Fruit fly (Drosophila melanogaster) whole organism, embryonic: ENCODE results near the gene CG8300.

ENCODE experiments used
- CG10147 ChIP-seq: fragments of 200-800 bp; sonication (Bioruptor generic); optimal IDR thresholded peaks from 2 replicates; lab custom pipeline; 2019; ENCODE audit warnings: missing biosample characterization, mild to moderate bottlenecking, missing genetic modification characterization, moderate library complexity
- CG14050 ChIP-seq: fragments of 200-800 bp; sonication (Bioruptor generic); IDR thresholded peaks from 3 replicates; pipeline ENCODE4 v1.3.6; 2022; ENCODE audit warnings: missing biosample characterization, missing genetic modification characterization
- CG1529 ChIP-seq: fragments of 200-800 bp; sonication (Bioruptor generic); optimal IDR thresholded peaks from 3 replicates; lab custom pipeline; 2018; ENCODE audit warnings: missing biosample characterization, missing genetic modification characterization
- CG16779 ChIP-seq: fragments of 200-800 bp; sonication (Bioruptor generic); IDR thresholded peaks from 2 replicates; pipeline ENCODE4 v1.3.6; 2022; ENCODE audit warnings: missing biosample characterization, missing genetic modification characterization
- CG17361 ChIP-seq: fragments of 200-800 bp; sonication (Bioruptor generic); IDR thresholded peaks from 3 replicates; pipeline ENCODE4 v1.3.6; 2022; ENCODE audit warnings: missing biosample characterization, missing genetic modification characterization
- CG17802 ChIP-seq: fragments of 200-800 bp; sonication (Bioruptor generic); optimal IDR thresholded peaks from 2 replicates; lab custom pipeline; 2018; ENCODE audit warnings: missing biosample characterization, mild to moderate bottlenecking, missing genetic modification characterization, moderate library complexity
- CG2120 ChIP-seq: fragments of 200-800 bp; sonication (Bioruptor generic); optimal IDR thresholded peaks from 3 replicates; lab custom pipeline; 2016; ENCODE audit warnings: missing biosample characterization, missing genetic modification characterization
- CG2712 ChIP-seq: fragments of 200-800 bp; optimal IDR thresholded peaks from 3 replicates; lab custom pipeline; 2019; ENCODE audit warnings: missing biosample characterization, mild to moderate bottlenecking, missing genetic modification characterization, moderate library complexity
- CG30403 ChIP-seq: fragments of 200-800 bp; sonication (Bioruptor generic); optimal IDR thresholded peaks from 3 replicates; lab custom pipeline; 2016; ENCODE audit warnings: missing biosample characterization, missing genetic modification characterization
- CG32532 ChIP-seq: fragments of 200-800 bp; sonication (Bioruptor generic); IDR thresholded peaks from 2 replicates; pipeline ENCODE4 v1.3.6; 2022; ENCODE audit warnings: missing biosample characterization, missing genetic modification characterization
- CG34224 ChIP-seq: fragments of 200-800 bp; sonication (Bioruptor generic); IDR thresholded peaks from 3 replicates; pipeline ENCODE4 v1.3.6; 2022; ENCODE audit warnings: missing biosample characterization, missing genetic modification characterization; ENCODE audit not compliant: partially characterized antibody
- CG34422 ChIP-seq: fragments of 200-800 bp; sonication (Bioruptor generic); IDR thresholded peaks from 3 replicates; pipeline ENCODE4 v1.3.6; 2022; ENCODE audit warnings: missing biosample characterization, missing genetic modification characterization
- CG5245 ChIP-seq: fragments of 200-800 bp; sonication (Bioruptor generic); optimal IDR thresholded peaks from 3 replicates; lab custom pipeline; 2016; ENCODE audit warnings: missing biosample characterization, missing genetic modification characterization
- CG6175 ChIP-seq: fragments of 200-800 bp; sonication (Bioruptor generic); IDR thresholded peaks from 3 replicates; pipeline ENCODE4 v1.3.6; 2022; ENCODE audit warnings: missing biosample characterization, missing genetic modification characterization
- CG6272 ChIP-seq: fragments of 200-800 bp; sonication (Bioruptor generic); IDR thresholded peaks from 2 replicates; pipeline ENCODE4 v1.3.6; 2022; ENCODE audit warnings: missing biosample characterization, missing genetic modification characterization
- CG6689 ChIP-seq: fragments of 200-800 bp; sonication (Bioruptor generic); IDR thresholded peaks from 2 replicates; pipeline ENCODE4 v1.3.6; 2022; ENCODE audit warnings: missing biosample characterization, missing genetic modification characterization
- CG9932 ChIP-seq: fragments of 200-800 bp; sonication (Bioruptor generic); IDR thresholded peaks from 2 replicates; pipeline ENCODE4 v1.3.6; 2022; ENCODE audit warnings: missing biosample characterization, missing genetic modification characterization
- CHES-1-like ChIP-seq: fragments of 200-800 bp; sonication (Bioruptor generic); optimal IDR thresholded peaks from 2 replicates; lab custom pipeline; 2016; ENCODE audit warnings: missing biosample characterization, missing genetic modification characterization
- D19B ChIP-seq: fragments of 200-800 bp; sonication (Bioruptor generic); optimal IDR thresholded peaks from 2 replicates; lab custom pipeline; 2017; ENCODE audit warnings: missing biosample characterization, mild to moderate bottlenecking, missing genetic modification characterization
- Dad ChIP-seq: fragments of 200-800 bp; sonication (Bioruptor generic); optimal IDR thresholded peaks from 3 replicates; lab custom pipeline; 2016; ENCODE audit warnings: missing biosample characterization, missing genetic modification characterization
- Deaf1 ChIP-seq: fragments of 200-800 bp; optimal IDR thresholded peaks from 3 replicates; lab custom pipeline; 2019; ENCODE audit warnings: missing biosample characterization, mild to moderate bottlenecking, missing genetic modification characterization, moderate library complexity
- Doc2 ChIP-seq: fragments of 200-800 bp; sonication (Bioruptor generic); IDR thresholded peaks from 2 replicates; pipeline ENCODE4 v1.3.6; 2022; ENCODE audit warnings: missing biosample characterization, missing genetic modification characterization
- HLH3B ChIP-seq: fragments of 200-800 bp; sonication (Bioruptor generic); IDR thresholded peaks from 2 replicates; pipeline ENCODE4 v1.3.6; 2022; ENCODE audit warnings: missing biosample characterization, missing genetic modification characterization
- HLH54F ChIP-seq: fragments of 200-800 bp; sonication (Bioruptor generic); optimal IDR thresholded peaks from 3 replicates; lab custom pipeline; 2016; ENCODE audit warnings: missing biosample characterization, missing genetic modification characterization
- HmgZ ChIP-seq: fragments of 200-800 bp; sonication (Bioruptor generic); optimal IDR thresholded peaks from 2 replicates; lab custom pipeline; 2018; ENCODE audit warnings: missing biosample characterization, mild to moderate bottlenecking, missing genetic modification characterization
- Myb ChIP-seq: fragments of 200-800 bp; sonication (Bioruptor generic); optimal IDR thresholded peaks from 2 replicates; lab custom pipeline; 2016; ENCODE audit warnings: missing biosample characterization, missing genetic modification characterization
- NFAT ChIP-seq: fragments of 200-800 bp; sonication (Bioruptor generic); IDR thresholded peaks from 2 replicates; pipeline ENCODE4 v1.3.6; 2022; ENCODE audit warnings: missing biosample characterization, missing genetic modification characterization
- NfI ChIP-seq: fragments of 200-800 bp; sonication (Bioruptor generic); optimal IDR thresholded peaks from 3 replicates; lab custom pipeline; 2018; ENCODE audit warnings: missing biosample characterization, mild to moderate bottlenecking, missing genetic modification characterization, moderate library complexity
- Oaz ChIP-seq: fragments of 200-800 bp; sonication (Bioruptor generic); IDR thresholded peaks from 2 replicates; pipeline ENCODE4 v1.3.6; 2022; ENCODE audit warnings: missing biosample characterization, missing genetic modification characterization
- Ptx1 ChIP-seq: fragments of 200-800 bp; sonication (Bioruptor generic); IDR thresholded peaks from 2 replicates; pipeline ENCODE4 v1.3.6; 2022; ENCODE audit warnings: missing biosample characterization, missing genetic modification characterization
- Taf1 ChIP-seq: fragments of 200-800 bp; sonication (Bioruptor generic); IDR thresholded peaks from 2 replicates; pipeline ENCODE4 v1.3.6; 2022; ENCODE audit warnings: missing biosample characterization, missing genetic modification characterization
- Trl ChIP-seq, 3 experiments: fragments of >200 bp in 2 of 3; fragments of 200-800 bp in 1 of 3; sonication (Bioruptor generic) in 1 of 3; optimal IDR thresholded peaks; 2 replicates in 1 of 3; 3 replicates in 2 of 3; lab custom pipeline; 2016 to 2017; ENCODE audit warnings: missing biosample characterization in 1 of 3, missing genetic modification characterization in 1 of 3
- amos ChIP-seq: fragments of 200-800 bp; sonication (Bioruptor generic); IDR thresholded peaks from 2 replicates; pipeline ENCODE4 v1.3.6; 2022; ENCODE audit warnings: missing biosample characterization, missing genetic modification characterization; ENCODE audit not compliant: partially characterized antibody
- corto ChIP-seq: fragments of 200-800 bp; sonication (Bioruptor generic); optimal IDR thresholded peaks from 2 replicates; lab custom pipeline; 2016; ENCODE audit warnings: missing biosample characterization, mild to moderate bottlenecking, missing genetic modification characterization, moderate library complexity
- croc ChIP-seq: fragments of 200-800 bp; sonication (Bioruptor generic); conservative IDR thresholded peaks from 3 replicates; pipeline ENCODE4 v1.3.6; 2022; ENCODE audit warnings: missing biosample characterization, missing genetic modification characterization
- en ChIP-seq: fragments of 200-800 bp; sonication (Bioruptor generic); optimal IDR thresholded peaks from 2 replicates; lab custom pipeline; 2016; ENCODE audit warnings: missing biosample characterization, missing genetic modification characterization
- esg ChIP-seq: fragments of 200-800 bp; sonication (Bioruptor generic); conservative IDR thresholded peaks from 2 replicates; pipeline ENCODE4 v1.3.6; 2022; ENCODE audit warnings: missing biosample characterization, missing genetic modification characterization
- eyg ChIP-seq: fragments of 200-800 bp; sonication (Bioruptor generic); optimal IDR thresholded peaks from 3 replicates; lab custom pipeline; 2016; ENCODE audit warnings: missing biosample characterization, missing genetic modification characterization
- gsb ChIP-seq: fragments of 200-800 bp; sonication (Bioruptor generic); IDR thresholded peaks from 2 replicates; pipeline ENCODE4 v1.3.6; 2022; ENCODE audit warnings: missing biosample characterization, missing genetic modification characterization
- hbn ChIP-seq: fragments of 200-800 bp; sonication (Bioruptor generic); IDR thresholded peaks from 2 replicates; pipeline ENCODE4 v1.3.6; 2022; ENCODE audit warnings: missing biosample characterization, missing genetic modification characterization; ENCODE audit not compliant: partially characterized antibody
- hkb ChIP-seq, 2 experiments: fragments of 200-800 bp in 1 of 2; fragments of >200 bp in 1 of 2; sonication (Bioruptor generic) in 1 of 2; IDR thresholded peaks in 1 of 2; optimal IDR thresholded peaks in 1 of 2; 2 replicates each; pipeline versions ENCODE4 v1.3.6 to Lab custom; 2017 to 2022; ENCODE audit warnings: missing biosample characterization in 1 of 2, missing genetic modification characterization in 1 of 2
- lilli ChIP-seq: fragments of 200-800 bp; sonication (Bioruptor generic); optimal IDR thresholded peaks from 3 replicates; lab custom pipeline; 2016; ENCODE audit warnings: missing biosample characterization, missing genetic modification characterization
- mam ChIP-seq: fragments of 200-800 bp; sonication (Bioruptor generic); optimal IDR thresholded peaks from 3 replicates; lab custom pipeline; 2016; ENCODE audit warnings: missing biosample characterization, missing genetic modification characterization
- nau ChIP-seq: fragments of 200-800 bp; sonication (Bioruptor generic); optimal IDR thresholded peaks from 3 replicates; lab custom pipeline; 2017; ENCODE audit warnings: missing biosample characterization, mild to moderate bottlenecking, missing genetic modification characterization, missing genetic modification reagents
- pb ChIP-seq: fragments of 200-800 bp; sonication (Bioruptor generic); optimal IDR thresholded peaks from 3 replicates; lab custom pipeline; 2016; ENCODE audit warnings: missing biosample characterization, missing genetic modification characterization
- rib ChIP-seq: fragments of 200-800 bp; sonication (Bioruptor generic); IDR thresholded peaks from 2 replicates; pipeline ENCODE4 v1.3.6; 2022; ENCODE audit warnings: missing biosample characterization, missing genetic modification characterization
- seq ChIP-seq: fragments of 200-800 bp; sonication (Bioruptor generic); IDR thresholded peaks from 2 replicates; pipeline ENCODE4 v1.3.6; 2022; ENCODE audit warnings: missing biosample characterization, missing genetic modification characterization
- ssp ChIP-seq: fragments of 200-800 bp; sonication (Bioruptor generic); IDR thresholded peaks from 2 replicates; pipeline ENCODE4 v1.3.6; 2022; ENCODE audit warnings: missing biosample characterization, missing genetic modification characterization
- tx ChIP-seq: fragments of 200-800 bp; sonication (Bioruptor generic); optimal IDR thresholded peaks from 2 replicates; lab custom pipeline; 2016; ENCODE audit warnings: missing biosample characterization, missing genetic modification characterization
- vfl ChIP-seq: fragments of 200-800 bp; sonication (Bioruptor generic); optimal IDR thresholded peaks from 2 replicates; lab custom pipeline; 2016; ENCODE audit warnings: missing biosample characterization, missing genetic modification characterization

CG8300 gene

dm6 chrX:7095292-7095911 lies 9.3 kb upstream of the CG8300 start (continued):
- peak; percentile 77 for TF ChIP-seq CG5245 (GFP tag; lab: Kevin White, UChicago)
- TF ChIP-seq CG34422, result peak; percentile 73
- peak; percentile 52 for TF ChIP-seq Myb (GFP tag; lab: Kevin White, UChicago)
- TF ChIP-seq Doc2 (GFP tag; lab: Robert Waterston, UW), result no peak
- TF ChIP-seq eyg (GFP tag; lab: Kevin White, UChicago), result peak; percentile 52
- TF ChIP-seq CG6272 (GFP tag; lab: Robert Waterston, UW), result peak; percentile 41; the same call in 1 of the 2 replicates
- no peak for TF ChIP-seq amos (GFP tag; lab: Robert Waterston, UW)
- TF ChIP-seq Oaz (GFP tag; lab: Robert Waterston, UW), result peak; percentile 62
- peak; percentile 46 for TF ChIP-seq Dad (GFP tag; lab: Kevin White, UChicago)
- TF ChIP-seq CHES-1-like, result peak; percentile 45
- TF ChIP-seq Taf1 (GFP tag; lab: Robert Waterston, UW), result peak; percentile 25; the same call in 1 of the 2 replicates
- peak; percentile 59 for TF ChIP-seq tx
- TF ChIP-seq CG32532 (GFP tag; lab: Robert Waterston, UW), result peak; percentile 64; the same call in 1 of the 2 replicates
- peak; percentile 62 for TF ChIP-seq CG17361 (GFP tag; lab: Robert Waterston, UW)
- peak; percentile 40 for TF ChIP-seq Deaf1
- peak; percentile 34; the same call in 1 of the 2 replicates for TF ChIP-seq gsb (GFP tag; lab: Robert Waterston, UW)
- peak; percentile 46; the same call in 2 of the 3 replicates for TF ChIP-seq croc (GFP tag; lab: Robert Waterston, UW)
- TF ChIP-seq CG6175 (GFP tag; lab: Robert Waterston, UW), result peak; percentile 53; the same call in 1 of the 3 replicates
- peak; percentile 80 for TF ChIP-seq en (GFP tag; lab: Kevin White, UChicago)
- TF ChIP-seq CG6689, result peak; percentile 73
- TF ChIP-seq Ptx1, result peak; percentile 88
- peak; percentile 59 for TF ChIP-seq CG1529 (GFP tag; lab: Kevin White, UChicago)
- TF ChIP-seq pb, result peak; percentile 50
- TF ChIP-seq vfl, result no peak
- TF ChIP-seq lilli (GFP tag; lab: Kevin White, UChicago), result peak; percentile 75
- TF ChIP-seq HLH54F, result peak; percentile 63
- TF ChIP-seq rib (GFP tag; lab: Robert Waterston, UW), result no peak
- TF ChIP-seq ssp (GFP tag; lab: Robert Waterston, UW), result peak; percentile 53
- peak; percentile 81 for TF ChIP-seq CG14050 (GFP tag; lab: Robert Waterston, UW)
- no peak for TF ChIP-seq hkb (optimal IDR thresholded peaks at IDR 0.05; lab: Kevin White, UChicago)
- peak; percentile 80 for TF ChIP-seq hkb (GFP tag; IDR thresholded peaks at IDR 0.05; lab: Robert Waterston, UW)
- peak; percentile 79 for TF ChIP-seq CG2712 (tag; lab: Kevin White, UChicago)
- TF ChIP-seq CG9932 (GFP tag; lab: Robert Waterston, UW), result peak; percentile 64
- peak; percentile 73 for TF ChIP-seq mam (GFP tag; lab: Kevin White, UChicago)
- no peak for TF ChIP-seq hbn
- peak; percentile 40 for TF ChIP-seq nau (GFP tag; lab: Kevin White, UChicago)
- TF ChIP-seq corto (GFP tag; lab: Kevin White, UChicago), result peak; percentile 43
- TF ChIP-seq CG34224 (GFP tag; lab: Robert Waterston, UW), result no peak
- TF ChIP-seq seq, result peak; percentile 75
- peak; percentile 79 for TF ChIP-seq CG10147 (GFP tag; lab: Kevin White, UChicago)
- peak; percentile 12 for TF ChIP-seq D19B (GFP tag; lab: Kevin White, UChicago)
- TF ChIP-seq NFAT (GFP tag; lab: Robert Waterston, UW), result peak; percentile 48; the same call in 1 of the 2 replicates
- TF ChIP-seq CG16779 (GFP tag; lab: Robert Waterston, UW), result peak; percentile 54; the same call in 1 of the 2 replicates
- peak; percentile 86 for TF ChIP-seq HLH3B
- peak; percentile 76 for TF ChIP-seq esg (GFP tag; lab: Robert Waterston, UW)
- peak; percentile 76 for TF ChIP-seq HmgZ (tag; lab: Kevin White, UChicago)
- TF ChIP-seq Trl (optimal IDR thresholded peaks at IDR 0.05; lab: Kevin White, UChicago), result no peak
- TF ChIP-seq Trl (GFP tag; optimal IDR thresholded peaks at IDR 0.05; lab: Kevin White, UChicago), result peak; percentile 73
- TF ChIP-seq CG30403 (GFP tag; lab: Kevin White, UChicago), result peak; percentile 73
- TF ChIP-seq CG2120 (GFP tag; lab: Kevin White, UChicago), result peak; percentile 64
- peak; percentile 55 for TF ChIP-seq CG17802
- peak; percentile 86 for TF ChIP-seq NfI (GFP tag; lab: Kevin White, UChicago)
